Fruit fly (Drosophila melanogaster) whole organism, embryonic: Measurements from ENCODE around the gene CG11396.
A peak's percentile ranks its signal among the peaks of the same experiment; 100 is the strongest.

Source experiments
- Atf-2 ChIP-seq: fragments of 200-800 bp; sonication (Bioruptor generic); optimal IDR thresholded peaks from 2 replicates; lab custom pipeline; 2016; ENCODE audit warnings: missing biosample characterization, missing genetic modification characterization
- Awh ChIP-seq: fragments of 200-800 bp; sonication (Bioruptor generic); IDR thresholded peaks from 2 replicates; pipeline ENCODE4, ENCODE4 v1.3.6; 2022; ENCODE audit warnings: missing biosample characterization, missing genetic modification characterization
- Bdp1 ChIP-seq: fragments of 200-800 bp; sonication (Bioruptor generic); optimal IDR thresholded peaks from 3 replicates; lab custom pipeline; 2016; ENCODE audit warnings: missing biosample characterization, missing genetic modification characterization
- CG10321 ChIP-seq: fragments of 200-800 bp; sonication (Bioruptor generic); IDR thresholded peaks from 2 replicates; pipeline ENCODE4 v1.3.6; 2022; ENCODE audit warnings: missing biosample characterization, missing genetic modification characterization
- CG11085 ChIP-seq: fragments of 200-800 bp; sonication (Bioruptor generic); IDR thresholded peaks from 2 replicates; pipeline ENCODE4 v1.3.6; 2022; ENCODE audit warnings: missing biosample characterization, missing genetic modification characterization
- CG11695 ChIP-seq: fragments of 200-800 bp; sonication (Bioruptor generic); IDR thresholded peaks from 3 replicates; pipeline ENCODE4 v1.3.6; 2022; ENCODE audit warnings: missing biosample characterization, missing genetic modification characterization
- CG12391 ChIP-seq: fragments of 200-800 bp; sonication (Bioruptor generic); optimal IDR thresholded peaks from 3 replicates; lab custom pipeline; 2018; ENCODE audit warnings: missing biosample characterization, mild to moderate bottlenecking, missing genetic modification characterization, moderate library complexity
- CG12942 ChIP-seq: fragments of 200-800 bp; sonication (Bioruptor generic); optimal IDR thresholded peaks from 3 replicates; lab custom pipeline; 2016; ENCODE audit warnings: missing biosample characterization, missing genetic modification characterization
- CG1602 ChIP-seq: fragments of 200-800 bp; sonication (Bioruptor generic); optimal IDR thresholded peaks from 3 replicates; lab custom pipeline; 2016; ENCODE audit warnings: missing biosample characterization, missing genetic modification characterization
- CG17802 ChIP-seq: fragments of 200-800 bp; sonication (Bioruptor generic); optimal IDR thresholded peaks from 2 replicates; lab custom pipeline; 2018; ENCODE audit warnings: missing biosample characterization, mild to moderate bottlenecking, missing genetic modification characterization, moderate library complexity
- CG18619 ChIP-seq: fragments of 200-800 bp; sonication (Bioruptor generic); optimal IDR thresholded peaks from 3 replicates; lab custom pipeline; 2017; ENCODE audit warnings: missing biosample characterization, mild to moderate bottlenecking, missing genetic modification characterization
- CG2120 ChIP-seq: fragments of 200-800 bp; sonication (Bioruptor generic); optimal IDR thresholded peaks from 3 replicates; lab custom pipeline; 2016; ENCODE audit warnings: missing biosample characterization, missing genetic modification characterization
- CG34422 ChIP-seq: fragments of 200-800 bp; sonication (Bioruptor generic); IDR thresholded peaks from 3 replicates; pipeline ENCODE4 v1.3.6; 2022; ENCODE audit warnings: missing biosample characterization, missing genetic modification characterization
- CG3726 ChIP-seq: fragments of 200-800 bp; sonication (Bioruptor generic); IDR thresholded peaks from 3 replicates; pipeline ENCODE4, ENCODE4 v1.3.6; 2022; ENCODE audit warnings: missing biosample characterization, missing genetic modification characterization
- CG4282 ChIP-seq: fragments of 200-800 bp; sonication (Bioruptor generic); optimal IDR thresholded peaks from 2 replicates; lab custom pipeline; 2016; ENCODE audit warnings: missing biosample characterization, missing genetic modification characterization
- CG5953 ChIP-seq: fragments of 200-800 bp; sonication (Bioruptor generic); IDR thresholded peaks from 2 replicates; pipeline ENCODE4 v1.3.6; 2022; ENCODE audit warnings: missing biosample characterization, missing genetic modification characterization
- CG6854 ChIP-seq: fragments of 200-800 bp; sonication (Bioruptor generic); optimal IDR thresholded peaks from 3 replicates; lab custom pipeline; 2017; ENCODE audit warnings: missing biosample characterization, mild to moderate bottlenecking, missing genetic modification characterization
- CG7271 ChIP-seq: fragments of 200-800 bp; sonication (Bioruptor generic); optimal IDR thresholded peaks from 2 replicates; lab custom pipeline; 2018; ENCODE audit warnings: missing biosample characterization, mild to moderate bottlenecking, missing genetic modification characterization, moderate library complexity
- CG9797 ChIP-seq: fragments of 200-800 bp; sonication (Bioruptor generic); optimal IDR thresholded peaks from 3 replicates; lab custom pipeline; 2018; ENCODE audit warnings: missing biosample characterization, mild to moderate bottlenecking, missing genetic modification characterization
- CG9876 ChIP-seq: fragments of 200-800 bp; sonication (Bioruptor generic); optimal IDR thresholded peaks from 2 replicates; lab custom pipeline; 2016; ENCODE audit warnings: missing biosample characterization, missing genetic modification characterization
- D19B ChIP-seq: fragments of 200-800 bp; sonication (Bioruptor generic); optimal IDR thresholded peaks from 2 replicates; lab custom pipeline; 2017; ENCODE audit warnings: missing biosample characterization, mild to moderate bottlenecking, missing genetic modification characterization
- Dll ChIP-seq: fragments of 200-800 bp; sonication (Bioruptor generic); IDR thresholded peaks from 4 replicates; pipeline ENCODE4 v1.3.6; 2022; ENCODE audit warnings: missing biosample characterization, missing genetic modification characterization; ENCODE audit not compliant: partially characterized antibody
- Doc3 ChIP-seq: fragments of 200-800 bp; sonication (Bioruptor generic); IDR thresholded peaks from 3 replicates; pipeline ENCODE4 v1.3.6; 2022; ENCODE audit warnings: missing biosample characterization, missing genetic modification characterization; ENCODE audit not compliant: partially characterized antibody
- GATAe ChIP-seq: fragments of 200-800 bp; sonication (Bioruptor generic); conservative IDR thresholded peaks from 2 replicates; pipeline ENCODE4 v1.3.6; 2022; ENCODE audit warnings: missing biosample characterization, missing genetic modification characterization
- HHEX ChIP-seq: fragments of 200-800 bp; sonication (Bioruptor generic); optimal IDR thresholded peaks from 3 replicates; lab custom pipeline; 2017; ENCODE audit warnings: missing biosample characterization, mild to moderate bottlenecking, missing genetic modification characterization, missing genetic modification reagents
- HmgZ ChIP-seq: fragments of 200-800 bp; sonication (Bioruptor generic); optimal IDR thresholded peaks from 2 replicates; lab custom pipeline; 2018; ENCODE audit warnings: missing biosample characterization, mild to moderate bottlenecking, missing genetic modification characterization
- Jarid2 ChIP-seq: fragments of 200-800 bp; sonication (Bioruptor generic); optimal IDR thresholded peaks from 3 replicates; lab custom pipeline; 2017; ENCODE audit warnings: mild to moderate bottlenecking, missing biosample characterization, missing genetic modification reagents, missing genetic modification characterization
- Mes4 ChIP-seq: fragments of 200-800 bp; sonication (Bioruptor generic); optimal IDR thresholded peaks from 2 replicates; lab custom pipeline; 2016; ENCODE audit warnings: missing biosample characterization, missing genetic modification characterization
- YL-1 ChIP-seq: fragments of 200-800 bp; sonication (Bioruptor generic); optimal IDR thresholded peaks from 3 replicates; lab custom pipeline; 2017; ENCODE audit warnings: missing biosample characterization, mild to moderate bottlenecking, missing genetic modification characterization
- ara ChIP-seq: fragments of 200-800 bp; sonication (Bioruptor generic); IDR thresholded peaks from 2 replicates; pipeline ENCODE4 v1.3.6; 2022; ENCODE audit warnings: missing biosample characterization, missing genetic modification characterization
- bsh ChIP-seq, 2 experiments: fragments of 200-800 bp; sonication (Bioruptor generic); optimal IDR thresholded peaks; 2 replicates each; lab custom pipeline; 2017 to 2018; ENCODE audit warnings: mild to moderate bottlenecking in 2 of 2, missing biosample characterization in 2 of 2, missing genetic modification characterization in 2 of 2, moderate library complexity in 1 of 2
- btn ChIP-seq: fragments of 200-800 bp; sonication (Bioruptor generic); optimal IDR thresholded peaks from 2 replicates; lab custom pipeline; 2016; ENCODE audit warnings: missing biosample characterization, missing genetic modification characterization
- cas ChIP-seq: fragments of 200-800 bp; sonication (Bioruptor generic); IDR thresholded peaks from 2 replicates; pipeline ENCODE4 v1.3.6; 2022; ENCODE audit warnings: missing biosample characterization, missing genetic modification characterization
- caup ChIP-seq: fragments of 200-800 bp; sonication (Bioruptor generic); optimal IDR thresholded peaks from 3 replicates; lab custom pipeline; 2017; ENCODE audit warnings: missing biosample characterization, mild to moderate bottlenecking, missing genetic modification characterization, moderate library complexity; ENCODE audit not compliant: severe bottlenecking
- emc ChIP-seq: fragments of 200-800 bp; sonication (Bioruptor generic); optimal IDR thresholded peaks from 2 replicates; lab custom pipeline; 2016; ENCODE audit warnings: missing biosample characterization, missing genetic modification characterization
- gem ChIP-seq: fragments of 200-800 bp; sonication (Bioruptor generic); optimal IDR thresholded peaks from 2 replicates; lab custom pipeline; 2019; ENCODE audit warnings: missing biosample characterization, mild to moderate bottlenecking, missing genetic modification characterization, moderate library complexity
- grau ChIP-seq: fragments of 200-800 bp; optimal IDR thresholded peaks from 3 replicates; lab custom pipeline; 2019; ENCODE audit warnings: missing biosample characterization, mild to moderate bottlenecking, missing genetic modification characterization, moderate library complexity
- insv ChIP-seq, 2 experiments: fragments of 200-800 bp; sonication (Bioruptor generic); optimal IDR thresholded peaks; 3 replicates each; lab custom pipeline; 2016 to 2018; ENCODE audit warnings: missing biosample characterization in 2 of 2, missing genetic modification characterization in 2 of 2
- klu ChIP-seq: fragments of 200-800 bp; sonication (Bioruptor generic); IDR thresholded peaks from 2 replicates; pipeline ENCODE4 v1.3.6; 2022; ENCODE audit warnings: missing biosample characterization, missing genetic modification characterization
- lilli ChIP-seq: fragments of 200-800 bp; sonication (Bioruptor generic); optimal IDR thresholded peaks from 3 replicates; lab custom pipeline; 2016; ENCODE audit warnings: missing biosample characterization, missing genetic modification characterization
- repo ChIP-seq: fragments of 200-800 bp; sonication (Bioruptor generic); optimal IDR thresholded peaks from 2 replicates; lab custom pipeline; 2016; ENCODE audit warnings: missing biosample characterization, missing genetic modification characterization
- seq ChIP-seq: fragments of 200-800 bp; sonication (Bioruptor generic); IDR thresholded peaks from 2 replicates; pipeline ENCODE4 v1.3.6; 2022; ENCODE audit warnings: missing biosample characterization, missing genetic modification characterization
- shn ChIP-seq: fragments of 200-800 bp; sonication (Bioruptor generic); optimal IDR thresholded peaks from 3 replicates; lab custom pipeline; 2016; ENCODE audit warnings: missing biosample characterization, missing genetic modification characterization
- slbo ChIP-seq: fragments of 200-800 bp; sonication (Bioruptor generic); IDR thresholded peaks from 2 replicates; pipeline ENCODE4 v1.3.6; 2022; ENCODE audit warnings: missing biosample characterization, missing genetic modification characterization
- tgo ChIP-seq: fragments of 200-800 bp; sonication (Bioruptor generic); IDR thresholded peaks from 3 replicates; pipeline ENCODE4 v1.3.6; 2022; ENCODE audit warnings: missing biosample characterization, missing genetic modification characterization
- tll ChIP-seq, 2 experiments: fragments of 200-800 bp in 1 of 2; fragments of >200 bp in 1 of 2; sonication (Bioruptor generic) in 1 of 2; optimal IDR thresholded peaks; 2 replicates each; lab custom pipeline; 2017 to 2019; ENCODE audit warnings: missing biosample characterization in 2 of 2, missing genetic modification characterization in 2 of 2, mild to moderate bottlenecking in 1 of 2, moderate library complexity in 1 of 2
- yki ChIP-seq: fragments of >200 bp; optimal IDR thresholded peaks from 3 replicates; lab custom pipeline; 2018
- zen ChIP-seq: fragments of 200-800 bp; sonication (Bioruptor generic); optimal IDR thresholded peaks from 3 replicates; lab custom pipeline; 2018; ENCODE audit warnings: missing biosample characterization, mild to moderate bottlenecking, missing genetic modification characterization, moderate library complexity
- zfh2 ChIP-seq: fragments of 200-800 bp; sonication (Bioruptor generic); optimal IDR thresholded peaks from 2 replicates; lab custom pipeline; 2016; ENCODE audit warnings: missing biosample characterization, missing genetic modification characterization

CG11396 gene

DNA sequence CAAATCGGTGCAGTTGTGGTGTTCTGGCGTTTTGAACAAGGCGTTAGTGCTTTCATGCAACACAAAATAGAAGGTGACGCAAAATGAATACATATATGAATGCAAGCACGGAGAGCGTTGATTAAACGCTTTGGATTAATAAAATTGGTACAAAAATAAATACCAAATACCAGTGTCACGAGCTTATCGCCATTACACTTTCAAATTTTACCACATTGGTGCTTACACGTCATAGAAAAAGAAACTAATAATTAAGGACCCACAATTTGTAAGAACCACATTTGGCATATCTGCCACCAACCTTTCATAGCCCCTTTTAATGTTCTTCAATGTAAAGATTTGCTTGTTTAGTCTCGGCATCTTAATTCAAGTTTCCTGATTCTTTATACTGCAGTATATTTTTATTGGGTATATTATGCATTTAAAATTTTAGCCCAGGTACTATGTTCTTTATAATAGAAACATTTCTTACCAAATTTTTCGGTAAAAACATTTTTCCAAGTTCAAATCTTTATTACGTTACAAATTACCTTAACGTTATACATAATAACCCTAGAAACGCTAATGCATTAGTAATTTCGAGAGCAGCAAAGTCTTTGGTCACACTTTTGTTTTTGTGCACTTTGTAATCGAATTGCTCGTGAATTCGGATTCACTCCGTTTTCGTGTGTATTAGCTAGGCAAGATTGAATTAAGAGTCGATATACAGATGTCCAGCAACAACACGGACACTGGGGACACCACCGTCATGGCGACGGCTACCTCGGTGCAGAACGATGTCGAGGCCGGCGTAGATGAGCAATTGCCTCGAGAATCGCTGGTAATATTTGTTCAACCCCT, 9.5 kb downstream of the CG11396 start, which contains the start of the genes Pex16 and Pex14 (continued):
- peak; percentile 34 for TF ChIP-seq CG17802
- no peak for TF ChIP-seq CG10321 (GFP tag; lab: Robert Waterston, UW)
- peak; percentile 65 for TF ChIP-seq CG12942 (GFP tag; lab: Kevin White, UChicago)
- TF ChIP-seq seq: 0 out of 2 replicates have a peak, but pooled peaks have one; percentile 10
- peak in 1 of 2 experiments; percentile 54 for TF ChIP-seq bsh (GFP tag; optimal IDR thresholded peaks at IDR 0.05; lab: Kevin White, UChicago)
- peak; percentile 68 for TF ChIP-seq emc (GFP tag; lab: Kevin White, UChicago)
- TF ChIP-seq gem: peak; percentile 77
- peak; percentile 47 for TF ChIP-seq YL-1
- peak; percentile 88 for TF ChIP-seq slbo
- peak; percentile 66; the same call in 1 of the 3 replicates for TF ChIP-seq CG3726
- no peak for TF ChIP-seq CG4282
- peak; percentile 53 for TF ChIP-seq D19B (GFP tag; lab: Kevin White, UChicago)
- TF ChIP-seq CG5953: peak; percentile 62
- TF ChIP-seq klu (GFP tag; lab: Robert Waterston, UW): peak; percentile 71
- peak; percentile 31 for TF ChIP-seq Bdp1 (GFP tag; lab: Kevin White, UChicago)
- no peak for TF ChIP-seq Doc3 (GFP tag; lab: Robert Waterston, UW)
- peak; percentile 37 for TF ChIP-seq ara (GFP tag; lab: Robert Waterston, UW)
- peak in 1 of 2 experiments; percentile 77 for TF ChIP-seq tll (GFP tag; optimal IDR thresholded peaks at IDR 0.05; lab: Kevin White, UChicago)
- peak; percentile 47; the same call in 1 of the 2 replicates for TF ChIP-seq GATAe (GFP tag; lab: Robert Waterston, UW)
- TF ChIP-seq CG2120 (GFP tag; lab: Kevin White, UChicago): peak; percentile 85
- peak; percentile 63 for TF ChIP-seq grau (tag; lab: Kevin White, UChicago)
- TF ChIP-seq caup (GFP tag; lab: Kevin White, UChicago): peak; percentile 27
- no peak for TF ChIP-seq CG11695
- TF ChIP-seq yki: no peak
- peak; percentile 55 for TF ChIP-seq HmgZ (tag; lab: Kevin White, UChicago)
- TF ChIP-seq CG34422 (GFP tag; lab: Robert Waterston, UW): peak; percentile 66
- TF ChIP-seq Mes4 (GFP tag; lab: Kevin White, UChicago): peak; percentile 64
- peak; percentile 45 for TF ChIP-seq btn
- TF ChIP-seq zen (tag; lab: Kevin White, UChicago): peak; percentile 49
- no peak for TF ChIP-seq Jarid2
- peak; percentile 69 for TF ChIP-seq CG18619 (GFP tag; lab: Kevin White, UChicago)
- TF ChIP-seq Dll (GFP tag; lab: Robert Waterston, UW): no peak
- no peak for TF ChIP-seq cas
- peak; percentile 77 for TF ChIP-seq CG1602 (GFP tag; lab: Kevin White, UChicago)
- TF ChIP-seq shn (GFP tag; lab: Kevin White, UChicago): peak; percentile 76
- peak; percentile 31 for TF ChIP-seq HHEX (GFP tag; lab: Kevin White, UChicago)
- TF ChIP-seq Atf-2 (GFP tag; lab: Kevin White, UChicago): peak; percentile 72
- no peak for TF ChIP-seq CG7271 (tag; lab: Kevin White, UChicago)
- peak; percentile 85 for TF ChIP-seq lilli
- peak; percentile 26; the same call in 1 of the 2 replicates for TF ChIP-seq Awh
- peak; percentile 73 for TF ChIP-seq tgo
- TF ChIP-seq CG11085 (GFP tag; lab: Robert Waterston, UW): peak; percentile 71
- peak; percentile 70 for TF ChIP-seq repo
- no peak for TF ChIP-seq CG6854
- peak; percentile 79 for TF ChIP-seq CG12391 (tag; lab: Kevin White, UChicago)
- peak in 1 of 2 experiments; percentile 0 for TF ChIP-seq insv (GFP tag; optimal IDR thresholded peaks at IDR 0.05; lab: Kevin White, UChicago)
- TF ChIP-seq CG9797 (GFP tag; lab: Kevin White, UChicago): peak; percentile 47
- peak; percentile 77 for TF ChIP-seq CG9876 (GFP tag; lab: Kevin White, UChicago)
- peak; percentile 85 for TF ChIP-seq zfh2 (GFP tag; lab: Kevin White, UChicago)
